Fruit fly (Drosophila melanogaster): ENCODE results near the gene COX6AL2.

Gene COX6AL2

DNA sequence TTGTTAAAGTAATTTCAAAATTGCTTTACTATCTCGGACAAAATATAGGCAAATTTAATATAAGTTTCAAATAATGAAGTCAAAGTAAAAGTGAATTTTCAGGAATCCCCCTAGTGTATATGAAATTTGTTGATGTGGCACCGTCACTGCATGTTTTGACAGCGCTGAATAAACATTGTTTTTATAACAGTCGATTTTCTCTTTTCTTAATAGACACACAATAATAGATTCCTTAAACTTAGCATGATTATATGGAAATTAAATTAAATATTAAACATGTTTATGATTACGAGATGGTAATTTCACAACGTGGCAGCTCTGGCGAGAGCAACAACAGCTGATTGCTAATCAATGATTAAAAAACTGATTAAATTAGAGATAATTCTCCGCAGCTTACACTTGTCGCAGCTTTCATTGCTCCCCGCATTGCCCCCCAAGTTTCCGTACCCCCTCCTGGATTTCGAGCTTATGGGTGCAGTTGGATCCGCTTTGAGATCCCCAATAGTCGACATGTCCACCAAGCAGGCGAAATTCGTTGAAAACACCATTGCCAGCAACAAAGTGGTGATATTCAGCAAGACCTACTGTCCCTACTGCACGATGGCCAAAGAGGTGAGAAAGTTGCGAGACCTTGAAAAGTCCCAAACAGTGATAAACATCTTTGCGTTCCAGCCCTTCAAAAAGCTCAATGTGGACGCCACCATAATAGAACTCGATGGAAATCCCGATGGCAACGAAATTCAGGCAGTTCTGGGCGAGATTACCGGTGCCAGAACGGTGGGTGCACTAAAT, 44.7 kb downstream of the COX6AL2 start, which contains the start of gene Grx1 (continued):
- TF ChIP-seq pita (GFP tag; optimal IDR thresholded peaks at IDR 0.05) (no peak), exex (tag; optimal IDR thresholded peaks at IDR 0.05) (peak; percentile 58), unpg (GFP tag; optimal IDR thresholded peaks at IDR 0.05) (peak; percentile 71), CG2875 (GFP tag; optimal IDR thresholded peaks at IDR 0.05) (no peak), Poxn (GFP tag; IDR thresholded peaks at IDR 0.05) (no peak), Mes4 (GFP tag; optimal IDR thresholded peaks at IDR 0.05) (peak; percentile 38), phol (tag; optimal IDR thresholded peaks at IDR 0.05) (peak; percentile 50), Side (GFP tag; optimal IDR thresholded peaks at IDR 0.05) (no peak), inv (GFP tag; IDR thresholded peaks at IDR 0.05; ENCODE audit: partially characterized antibody) (no peak), disco-r (GFP tag; optimal IDR thresholded peaks at IDR 0.05) (no peak), Max (GFP tag; optimal IDR thresholded peaks at IDR 0.05) (peak; percentile 62), Ptx1 (GFP tag; IDR thresholded peaks at IDR 0.05) (peak; percentile 52), Ada2b (GFP tag; IDR thresholded peaks at IDR 0.05) (peak; percentile 40; the same call in 1 of the 2 replicates), sob (GFP tag; IDR thresholded peaks at IDR 0.05) (peak; percentile 33; the same call in 1 of the 2 replicates), CG15601 (tag; optimal IDR thresholded peaks at IDR 0.05) (peak; percentile 54), grn (GFP tag; optimal IDR thresholded peaks at IDR 0.05) (peak; percentile 98), HLH3B (GFP tag; IDR thresholded peaks at IDR 0.05) (peak; percentile 19; the same call in 1 of the 2 replicates), Dll (GFP tag; IDR thresholded peaks at IDR 0.05; ENCODE audit: partially characterized antibody) (no peak), E2f2 (GFP tag; IDR thresholded peaks at IDR 0.05) (peak; percentile 45; the same call in 1 of the 2 replicates), wor (GFP tag; IDR thresholded peaks at IDR 0.05) (no peak), CG18599 (GFP tag; optimal IDR thresholded peaks at IDR 0.05) (peak; percentile 52), ci (GFP tag; IDR thresholded peaks at IDR 0.05) (0 out of 3 replicates have a peak, but pooled peaks have one; percentile 38), sqz (GFP tag; optimal IDR thresholded peaks at IDR 0.05) (peak; percentile 29), al (GFP tag; IDR thresholded peaks at IDR 0.05) (0 out of 2 replicates have a peak, but pooled peaks have one; percentile 38), CG15696 (tag; optimal IDR thresholded peaks at IDR 0.05) (peak; percentile 29), hkb (optimal IDR thresholded peaks at IDR 0.05) (no peak), hkb (GFP tag; IDR thresholded peaks at IDR 0.05) (peak; percentile 53; the same call in 1 of the 2 replicates), Dbx (GFP tag; IDR thresholded peaks at IDR 0.05) (0 out of 3 replicates have a peak, but pooled peaks have one; percentile 41), gfzf (GFP tag; optimal IDR thresholded peaks at IDR 0.05) (peak; percentile 5), nmo (GFP tag; optimal IDR thresholded peaks at IDR 0.05) (peak; percentile 56), pum (GFP tag; optimal IDR thresholded peaks at IDR 0.05) (peak; percentile 7), CG9437 (GFP tag; optimal IDR thresholded peaks at IDR 0.05) (peak; percentile 37), zfh1 (GFP tag; IDR thresholded peaks at IDR 0.05) (peak; percentile 59; the same call in 1 of the 3 replicates), p53 (GFP tag; optimal IDR thresholded peaks at IDR 0.05) (no peak), CG3163 (GFP tag; optimal IDR thresholded peaks at IDR 0.05) (peak; percentile 17), CG3726 (GFP tag; IDR thresholded peaks at IDR 0.05) (no peak), cad (GFP tag; optimal IDR thresholded peaks at IDR 0.05) (no peak), Adf1 (GFP tag; IDR thresholded peaks at IDR 0.05) (no peak; the same call in 1 of the 2 replicates), CG7786 (GFP tag; optimal IDR thresholded peaks at IDR 0.05) (peak; percentile 40), NfI (GFP tag; optimal IDR thresholded peaks at IDR 0.05) (peak; percentile 51), az2 (GFP tag; optimal IDR thresholded peaks at IDR 0.05) (peak; percentile 69), CG17359 (tag; optimal IDR thresholded peaks at IDR 0.05) (peak; percentile 8), tx (GFP tag; optimal IDR thresholded peaks at IDR 0.05) (peak; percentile 9), CG6175 (GFP tag; IDR thresholded peaks at IDR 0.05) (no peak), Oli (tag; optimal IDR thresholded peaks at IDR 0.05) (peak; percentile 22), Dip3 (GFP tag; optimal IDR thresholded peaks at IDR 0.05) (peak; percentile 4), kah (GFP tag; optimal IDR thresholded peaks at IDR 0.05) (peak; percentile 5), CG10147 (GFP tag; optimal IDR thresholded peaks at IDR 0.05) (peak; percentile 38), CG16863 (GFP tag; optimal IDR thresholded peaks at IDR 0.05) (peak; percentile 27)

All from whole organism, embryonic.